Fruit fly (Drosophila melanogaster) whole organism, embryonic: ENCODE results near the gene Tsp2A.
A peak's percentile ranks its signal among the peaks of the same experiment; 100 is the strongest.

Source experiments
- Bgb ChIP-seq: fragments of 200-800 bp; sonication (Bioruptor generic); IDR thresholded peaks from 2 replicates; pipeline ENCODE4 v1.3.6; 2022; ENCODE audit warnings: missing biosample characterization, missing genetic modification characterization; ENCODE audit not compliant: partially characterized antibody
- CG10654 ChIP-seq: fragments of 200-800 bp; sonication (Bioruptor generic); optimal IDR thresholded peaks from 2 replicates; lab custom pipeline; 2016; ENCODE audit warnings: missing biosample characterization, missing genetic modification characterization
- CG12391 ChIP-seq: fragments of 200-800 bp; sonication (Bioruptor generic); optimal IDR thresholded peaks from 3 replicates; lab custom pipeline; 2018; ENCODE audit warnings: missing biosample characterization, mild to moderate bottlenecking, missing genetic modification characterization, moderate library complexity
- CG12769 ChIP-seq: fragments of 200-800 bp; sonication (Bioruptor generic); optimal IDR thresholded peaks from 2 replicates; lab custom pipeline; 2019; ENCODE audit warnings: missing biosample characterization, mild to moderate bottlenecking, missing genetic modification characterization, moderate library complexity
- CG16815 ChIP-seq: fragments of 200-800 bp; sonication (Bioruptor generic); optimal IDR thresholded peaks from 3 replicates; lab custom pipeline; 2017; ENCODE audit warnings: missing biosample characterization, mild to moderate bottlenecking, missing genetic modification characterization
- CG18599 ChIP-seq: fragments of 200-800 bp; sonication (Bioruptor generic); optimal IDR thresholded peaks from 3 replicates; lab custom pipeline; 2017; ENCODE audit warnings: missing biosample characterization, missing genetic modification characterization, mild to moderate bottlenecking, moderate library complexity, missing genetic modification reagents
- CG2116 ChIP-seq: fragments of 200-800 bp; sonication (Bioruptor generic); optimal IDR thresholded peaks from 3 replicates; lab custom pipeline; 2018; ENCODE audit warnings: missing biosample characterization, mild to moderate bottlenecking, missing genetic modification characterization
- CG32532 ChIP-seq: fragments of 200-800 bp; sonication (Bioruptor generic); IDR thresholded peaks from 2 replicates; pipeline ENCODE4 v1.3.6; 2022; ENCODE audit warnings: missing biosample characterization, missing genetic modification characterization
- CG32772 ChIP-seq: fragments of 200-800 bp; sonication (Bioruptor generic); IDR thresholded peaks from 2 replicates; pipeline ENCODE4 v1.3.6; 2022; ENCODE audit warnings: missing biosample characterization, missing genetic modification characterization
- CG3995 ChIP-seq: fragments of 200-800 bp; sonication (Bioruptor generic); optimal IDR thresholded peaks from 3 replicates; lab custom pipeline; 2016; ENCODE audit warnings: missing biosample characterization, missing genetic modification characterization
- CG4328 ChIP-seq: fragments of 200-800 bp; sonication (Bioruptor generic); optimal IDR thresholded peaks from 3 replicates; lab custom pipeline; 2017; ENCODE audit warnings: missing biosample characterization, missing genetic modification reagents, missing genetic modification characterization
- CG4617 ChIP-seq: fragments of 200-800 bp; sonication (Bioruptor generic); optimal IDR thresholded peaks from 3 replicates; lab custom pipeline; 2016; ENCODE audit warnings: missing biosample characterization, missing genetic modification characterization, borderline replicate concordance
- CG6765 ChIP-seq: fragments of 200-800 bp; sonication (Bioruptor generic); optimal IDR thresholded peaks from 3 replicates; lab custom pipeline; 2017; ENCODE audit warnings: missing biosample characterization, mild to moderate bottlenecking, missing genetic modification characterization
- CG7745 ChIP-seq: fragments of 200-800 bp; sonication (Bioruptor generic); optimal IDR thresholded peaks from 2 replicates; lab custom pipeline; 2018; ENCODE audit warnings: missing biosample characterization, mild to moderate bottlenecking, missing genetic modification characterization, moderate library complexity
- CG8089 ChIP-seq: fragments of 200-800 bp; sonication (Bioruptor generic); optimal IDR thresholded peaks from 3 replicates; lab custom pipeline; 2016; ENCODE audit warnings: missing biosample characterization, missing genetic modification characterization
- CG9797 ChIP-seq: fragments of 200-800 bp; sonication (Bioruptor generic); optimal IDR thresholded peaks from 3 replicates; lab custom pipeline; 2018; ENCODE audit warnings: missing biosample characterization, mild to moderate bottlenecking, missing genetic modification characterization
- CoRest ChIP-seq: fragments of 200-800 bp; sonication (Bioruptor generic); optimal IDR thresholded peaks from 3 replicates; lab custom pipeline; 2018; ENCODE audit warnings: missing biosample characterization, mild to moderate bottlenecking, missing genetic modification characterization, moderate library complexity
- Eip74EF ChIP-seq, 2 experiments: fragments of 200-800 bp in 1 of 2; fragments of >200 bp in 1 of 2; sonication (Bioruptor generic) in 1 of 2; optimal IDR thresholded peaks; 2 replicates each; lab custom pipeline; 2017 to 2019; ENCODE audit warnings: missing biosample characterization in 2 of 2, missing genetic modification characterization in 2 of 2, mild to moderate bottlenecking in 1 of 2, moderate library complexity in 1 of 2
- Ets97D ChIP-seq: fragments of 200-800 bp; sonication (Bioruptor generic); optimal IDR thresholded peaks from 3 replicates; lab custom pipeline; 2016; ENCODE audit warnings: missing biosample characterization, missing genetic modification characterization
- HLH3B ChIP-seq: fragments of 200-800 bp; sonication (Bioruptor generic); IDR thresholded peaks from 2 replicates; pipeline ENCODE4 v1.3.6; 2022; ENCODE audit warnings: missing biosample characterization, missing genetic modification characterization
- Neu2 ChIP-seq: fragments of 200-800 bp; sonication (Bioruptor generic); optimal IDR thresholded peaks from 3 replicates; lab custom pipeline; 2016; ENCODE audit warnings: missing biosample characterization, missing genetic modification characterization, borderline replicate concordance
- Xrp1 ChIP-seq: fragments of 200-800 bp; sonication (Bioruptor generic); IDR thresholded peaks from 2 replicates; pipeline ENCODE4 v1.3.6; 2022; ENCODE audit warnings: missing biosample characterization, missing genetic modification characterization
- bab2 ChIP-seq: fragments of 200-800 bp; sonication (Bioruptor generic); optimal IDR thresholded peaks from 2 replicates; lab custom pipeline; 2016; ENCODE audit warnings: missing biosample characterization, missing genetic modification characterization
- br ChIP-seq: fragments of >200 bp; optimal IDR thresholded peaks from 2 replicates; lab custom pipeline; 2017
- cato ChIP-seq: fragments of 200-800 bp; sonication (Bioruptor generic); optimal IDR thresholded peaks from 2 replicates; lab custom pipeline; 2016; ENCODE audit warnings: missing biosample characterization, missing genetic modification characterization, borderline replicate concordance
- crol ChIP-seq: fragments of 200-800 bp; sonication (Bioruptor generic); IDR thresholded peaks from 2 replicates; pipeline ENCODE4 v1.3.6; 2022; ENCODE audit warnings: missing biosample characterization, missing genetic modification characterization
- da ChIP-seq: fragments of 200-800 bp; sonication (Bioruptor generic); optimal IDR thresholded peaks from 2 replicates; lab custom pipeline; 2016; ENCODE audit warnings: missing biosample characterization, missing genetic modification characterization
- dpn ChIP-seq, 2 experiments: fragments of 200-800 bp; sonication (Bioruptor generic); optimal IDR thresholded peaks; 3 replicates each; lab custom pipeline; 2016; ENCODE audit warnings: missing biosample characterization in 2 of 2, missing genetic modification characterization in 2 of 2
- ewg ChIP-seq: fragments of 200-800 bp; sonication (Bioruptor generic); optimal IDR thresholded peaks from 3 replicates; lab custom pipeline; 2017; ENCODE audit warnings: mild to moderate bottlenecking, missing biosample characterization, missing genetic modification reagents, missing genetic modification characterization
- exex ChIP-seq: fragments of 200-800 bp; sonication (Bioruptor generic); optimal IDR thresholded peaks from 4 replicates; lab custom pipeline; 2018; ENCODE audit warnings: missing biosample characterization, mild to moderate bottlenecking, missing genetic modification characterization, moderate library complexity
- eyg ChIP-seq: fragments of 200-800 bp; sonication (Bioruptor generic); optimal IDR thresholded peaks from 3 replicates; lab custom pipeline; 2016; ENCODE audit warnings: missing biosample characterization, missing genetic modification characterization
- gem ChIP-seq: fragments of 200-800 bp; sonication (Bioruptor generic); optimal IDR thresholded peaks from 2 replicates; lab custom pipeline; 2019; ENCODE audit warnings: missing biosample characterization, mild to moderate bottlenecking, missing genetic modification characterization, moderate library complexity
- grn ChIP-seq: fragments of 200-800 bp; sonication (Bioruptor generic); optimal IDR thresholded peaks from 3 replicates; lab custom pipeline; 2017; ENCODE audit warnings: missing biosample characterization, missing genetic modification characterization
- gro ChIP-seq: fragments of 200-800 bp; sonication (Bioruptor generic); optimal IDR thresholded peaks from 2 replicates; lab custom pipeline; 2016; ENCODE audit warnings: missing biosample characterization, missing genetic modification characterization
- lbe ChIP-seq: fragments of 200-800 bp; sonication (Bioruptor generic); optimal IDR thresholded peaks from 2 replicates; lab custom pipeline; 2016; ENCODE audit warnings: missing biosample characterization, mild to moderate bottlenecking, missing genetic modification characterization
- lmd ChIP-seq: fragments of 200-800 bp; sonication (Bioruptor generic); IDR thresholded peaks from 2 replicates; pipeline ENCODE4 v1.3.6; 2022; ENCODE audit warnings: missing biosample characterization, missing genetic modification characterization
- lola ChIP-seq, 3 experiments: fragments of >200 bp in 2 of 3; fragments of 200-800 bp in 1 of 3; sonication (Bioruptor generic) in 1 of 3; optimal IDR thresholded peaks; 2 replicates each; lab custom pipeline; 2017 to 2019; ENCODE audit warnings: missing biosample characterization in 3 of 3, missing genetic modification characterization in 3 of 3, mild to moderate bottlenecking in 1 of 3, moderate library complexity in 1 of 3
- lov ChIP-seq, 2 experiments: fragments of 200-800 bp in 1 of 2; fragments of >200 bp in 1 of 2; sonication (Bioruptor generic) in 1 of 2; IDR thresholded peaks in 1 of 2; optimal IDR thresholded peaks in 1 of 2; 2 replicates in 1 of 2; 3 replicates in 1 of 2; pipeline versions ENCODE4 v1.3.6 to Lab custom; 2017 to 2022; ENCODE audit warnings: missing biosample characterization in 1 of 2, missing genetic modification characterization in 1 of 2
- nau ChIP-seq: fragments of 200-800 bp; sonication (Bioruptor generic); optimal IDR thresholded peaks from 3 replicates; lab custom pipeline; 2017; ENCODE audit warnings: missing biosample characterization, mild to moderate bottlenecking, missing genetic modification characterization, missing genetic modification reagents
- nerfin-1 ChIP-seq: fragments of 200-800 bp; sonication (Bioruptor generic); optimal IDR thresholded peaks from 3 replicates; lab custom pipeline; 2019; ENCODE audit warnings: missing biosample characterization, mild to moderate bottlenecking, missing genetic modification characterization, moderate library complexity
- psq ChIP-seq: fragments of 200-800 bp; sonication (Bioruptor generic); optimal IDR thresholded peaks from 2 replicates; lab custom pipeline; 2017; ENCODE audit warnings: missing biosample characterization, missing genetic modification characterization
- schlank ChIP-seq: fragments of 200-800 bp; sonication (Bioruptor generic); optimal IDR thresholded peaks from 2 replicates; lab custom pipeline; 2018; ENCODE audit warnings: missing biosample characterization, mild to moderate bottlenecking, missing genetic modification characterization
- sr ChIP-seq: fragments of 200-800 bp; sonication (Bioruptor generic); IDR thresholded peaks from 3 replicates; pipeline ENCODE4 v1.3.6; 2022; ENCODE audit warnings: missing biosample characterization, missing genetic modification characterization
- tin ChIP-seq: fragments of 200-800 bp; sonication (Bioruptor generic); optimal IDR thresholded peaks from 3 replicates; lab custom pipeline; 2016; ENCODE audit warnings: missing biosample characterization, missing genetic modification characterization
- unc-4 ChIP-seq: fragments of 200-800 bp; sonication (Bioruptor generic); IDR thresholded peaks from 2 replicates; pipeline ENCODE4 v1.3.6; 2022; ENCODE audit warnings: missing biosample characterization, missing genetic modification characterization; ENCODE audit not compliant: partially characterized antibody
- vvl ChIP-seq: fragments of 200-800 bp; sonication (Bioruptor generic); IDR thresholded peaks from 2 replicates; pipeline ENCODE4 v1.3.6; 2022; ENCODE audit warnings: missing biosample characterization, missing genetic modification characterization
- wdn ChIP-seq: fragments of 200-800 bp; sonication (Bioruptor generic); IDR thresholded peaks from 2 replicates; pipeline ENCODE4 v1.3.6; 2022; ENCODE audit warnings: missing biosample characterization, missing genetic modification characterization
- yki ChIP-seq: fragments of >200 bp; optimal IDR thresholded peaks from 3 replicates; lab custom pipeline; 2018
- zfh1 ChIP-seq: fragments of 200-800 bp; sonication (Bioruptor generic); IDR thresholded peaks from 3 replicates; pipeline ENCODE4 v1.3.6; 2022; ENCODE audit warnings: missing biosample characterization, missing genetic modification characterization

The Tsp2A gene

dm6 chrX:1380350-1381060, 34.2 kb downstream of the Tsp2A start, which contains the start of the genes CG3719 and CG32813 (continued):
- TF ChIP-seq unc-4 (no peak), Neu2 (GFP tag; lab: Kevin White, UChicago) (no peak), grn (no peak), CG32532 (GFP tag; lab: Robert Waterston, UW) (peak; percentile 46; the same call in 1 of the 2 replicates), CG4617 (GFP tag; lab: Kevin White, UChicago) (peak; percentile 71), Eip74EF (GFP tag; optimal IDR thresholded peaks at IDR 0.05; lab: Kevin White, UChicago) (no peak), lmd (GFP tag; lab: Robert Waterston, UW) (peak; percentile 37; the same call in 1 of the 2 replicates), CG7745 (tag; lab: Kevin White, UChicago) (no peak), zfh1 (GFP tag; lab: Robert Waterston, UW) (peak; percentile 35; the same call in 1 of the 3 replicates), CoRest (peak; percentile 19), Bgb (GFP tag; lab: Robert Waterston, UW) (peak; percentile 31; the same call in 1 of the 2 replicates), cato (GFP tag; lab: Kevin White, UChicago) (no peak), CG16815 (GFP tag; lab: Kevin White, UChicago) (no peak), br (lab: Kevin White, UChicago) (no peak), dpn (GFP tag; optimal IDR thresholded peaks at IDR 0.05; lab: Kevin White, UChicago) (peak; percentile 23 to 44), CG3995 (peak; percentile 35), eyg (GFP tag; lab: Kevin White, UChicago) (no peak), vvl (GFP tag; lab: Robert Waterston, UW) (0 out of 2 replicates have a peak, but pooled peaks have one; percentile 23), CG10654 (GFP tag; lab: Kevin White, UChicago) (no peak), nerfin-1 (tag; lab: Kevin White, UChicago) (no peak), nau (no peak), CG4328 (peak; percentile 2), yki (lab: Kevin White, UChicago) (no peak), CG12769 (no peak), sr (GFP tag; lab: Robert Waterston, UW) (no peak), bab2 (no peak), CG9797 (GFP tag; lab: Kevin White, UChicago) (peak; percentile 1), tin (peak; percentile 58), CG32772 (GFP tag; lab: Robert Waterston, UW) (no peak), CG12391 (peak; percentile 17), psq (GFP tag; lab: Kevin White, UChicago) (no peak), gro (peak; percentile 32), exex (no peak), Xrp1 (GFP tag; lab: Robert Waterston, UW) (peak; percentile 31; the same call in 1 of the 2 replicates), HLH3B (GFP tag; lab: Robert Waterston, UW) (no peak), lola (GFP tag; optimal IDR thresholded peaks at IDR 0.05; lab: Kevin White, UChicago) (no peak), schlank (no peak), da (GFP tag; lab: Kevin White, UChicago) (no peak), crol (no peak; the same call in 1 of the 2 replicates), wdn (GFP tag; lab: Robert Waterston, UW) (no peak), CG6765 (GFP tag; lab: Kevin White, UChicago) (no peak), lov (optimal IDR thresholded peaks at IDR 0.05; lab: Kevin White, UChicago) (no peak), lov (GFP tag; IDR thresholded peaks at IDR 0.05; lab: Robert Waterston, UW) (no peak), CG2116 (GFP tag; lab: Kevin White, UChicago) (peak; percentile 64), ewg (no peak), CG18599 (GFP tag; lab: Kevin White, UChicago) (peak; percentile 43), CG8089 (GFP tag; lab: Kevin White, UChicago) (no peak), Ets97D (GFP tag; lab: Kevin White, UChicago) (peak; percentile 49), lbe (GFP tag; lab: Kevin White, UChicago) (no peak), gem (no peak)
